Fruit fly (Drosophila melanogaster) whole organism: ENCODE data around the gene CG42831.

ENCODE experiments used
- CG8478 ChIP-seq: fragments of >200 bp; optimal IDR thresholded peaks from 2 replicates; lab custom pipeline; 2018; ENCODE audit warnings: inconsistent platforms
- Dll ChIP-seq: fragments of >200 bp; optimal IDR thresholded peaks from 2 replicates; lab custom pipeline; 2017
- pan ChIP-seq: fragments of >200 bp; optimal IDR thresholded peaks from 2 replicates; lab custom pipeline; 2017

- TF ChIP-seq Dll (lab: Kevin White, UChicago) (no peak), CG8478 (lab: Kevin White, UChicago) (no peak), pan (no peak)
Measured at dm6 chr3L:10767181-10768095, 47.2 kb upstream of the CG42831 start.
